Fruit fly (Drosophila melanogaster) whole organism, embryonic: ENCODE data around the gene CG31495.

Experiments
- Awh ChIP-seq: fragments of 200-800 bp; sonication (Bioruptor generic); IDR thresholded peaks from 2 replicates; pipeline ENCODE4, ENCODE4 v1.3.6; 2022; ENCODE audit warnings: missing biosample characterization, missing genetic modification characterization
- CG10543 ChIP-seq: fragments of 200-800 bp; sonication (Bioruptor generic); optimal IDR thresholded peaks from 3 replicates; lab custom pipeline; 2017; ENCODE audit warnings: missing biosample characterization, mild to moderate bottlenecking, missing genetic modification characterization, moderate library complexity
- CG12744 ChIP-seq: fragments of 200-800 bp; sonication (Bioruptor generic); optimal IDR thresholded peaks from 2 replicates; lab custom pipeline; 2016; ENCODE audit warnings: missing biosample characterization, missing genetic modification characterization
- CG13287 ChIP-seq: fragments of 200-800 bp; sonication (Bioruptor generic); IDR thresholded peaks from 2 replicates; pipeline ENCODE4 v1.3.6; 2022; ENCODE audit warnings: missing biosample characterization, missing genetic modification characterization; ENCODE audit not compliant: partially characterized antibody
- CG13775 ChIP-seq: fragments of 200-800 bp; sonication (Bioruptor generic); optimal IDR thresholded peaks from 3 replicates; lab custom pipeline; 2017; ENCODE audit warnings: missing biosample characterization, mild to moderate bottlenecking, missing genetic modification characterization
- CG14667 ChIP-seq: fragments of 200-800 bp; sonication (Bioruptor generic); IDR thresholded peaks from 2 replicates; pipeline ENCODE4 v1.3.6; 2022; ENCODE audit warnings: missing biosample characterization, missing genetic modification characterization
- CG17385 ChIP-seq: fragments of 200-800 bp; sonication (Bioruptor generic); optimal IDR thresholded peaks from 3 replicates; lab custom pipeline; 2018; ENCODE audit warnings: missing biosample characterization, mild to moderate bottlenecking, missing genetic modification characterization
- CG2712 ChIP-seq: fragments of 200-800 bp; optimal IDR thresholded peaks from 3 replicates; lab custom pipeline; 2019; ENCODE audit warnings: missing biosample characterization, mild to moderate bottlenecking, missing genetic modification characterization, moderate library complexity
- CG32767 ChIP-seq: fragments of 200-800 bp; sonication (Bioruptor generic); IDR thresholded peaks from 2 replicates; pipeline ENCODE4 v1.3.6; 2022; ENCODE audit warnings: missing biosample characterization, missing genetic modification characterization
- CG6813 ChIP-seq: fragments of 200-800 bp; sonication (Bioruptor generic); optimal IDR thresholded peaks from 2 replicates; lab custom pipeline; 2017; ENCODE audit warnings: missing biosample characterization, missing genetic modification characterization, mild to moderate bottlenecking, moderate library complexity, missing genetic modification reagents
- CG8089 ChIP-seq: fragments of 200-800 bp; sonication (Bioruptor generic); optimal IDR thresholded peaks from 3 replicates; lab custom pipeline; 2016; ENCODE audit warnings: missing biosample characterization, missing genetic modification characterization
- CG8388 ChIP-seq: fragments of 200-800 bp; sonication (Bioruptor generic); optimal IDR thresholded peaks from 2 replicates; lab custom pipeline; 2019; ENCODE audit warnings: missing biosample characterization, mild to moderate bottlenecking, missing genetic modification characterization, moderate library complexity
- CG9817 ChIP-seq: fragments of 200-800 bp; sonication (Bioruptor generic); optimal IDR thresholded peaks from 2 replicates; lab custom pipeline; 2018; ENCODE audit warnings: missing biosample characterization, mild to moderate bottlenecking, missing genetic modification characterization, moderate library complexity
- CrebB ChIP-seq: fragments of 200-800 bp; sonication (Bioruptor generic); optimal IDR thresholded peaks from 3 replicates; lab custom pipeline; 2018; ENCODE audit warnings: missing biosample characterization, mild to moderate bottlenecking, missing genetic modification characterization
- D19A ChIP-seq: fragments of 200-800 bp; optimal IDR thresholded peaks from 3 replicates; lab custom pipeline; 2019; ENCODE audit warnings: missing biosample characterization, mild to moderate bottlenecking, missing genetic modification characterization, moderate library complexity
- D19B ChIP-seq: fragments of 200-800 bp; sonication (Bioruptor generic); optimal IDR thresholded peaks from 2 replicates; lab custom pipeline; 2017; ENCODE audit warnings: missing biosample characterization, mild to moderate bottlenecking, missing genetic modification characterization
- Fer1 ChIP-seq: fragments of 200-800 bp; sonication (Bioruptor generic); optimal IDR thresholded peaks from 2 replicates; lab custom pipeline; 2017; ENCODE audit warnings: missing biosample characterization, mild to moderate bottlenecking, missing genetic modification characterization
- Hr78 ChIP-seq, 2 experiments: fragments of 200-800 bp in 1 of 2; fragments of >200 bp in 1 of 2; sonication (Bioruptor generic) in 1 of 2; optimal IDR thresholded peaks; 2 replicates each; lab custom pipeline; 2017 to 2019; ENCODE audit warnings: missing biosample characterization in 2 of 2, missing genetic modification characterization in 2 of 2, mild to moderate bottlenecking in 1 of 2, moderate library complexity in 1 of 2
- MBD-R2 ChIP-seq: fragments of 200-800 bp; sonication (Bioruptor generic); IDR thresholded peaks from 2 replicates; pipeline ENCODE4 v1.3.6; 2022; ENCODE audit warnings: missing biosample characterization, missing genetic modification characterization
- Med ChIP-seq: fragments of 200-800 bp; sonication (Bioruptor generic); peaks from one replicate; lab custom pipeline; 2016; ENCODE audit warnings: missing biosample characterization, missing genetic modification characterization, mild to moderate bottlenecking, inconsistent platforms, moderate library complexity
- Myb ChIP-seq: fragments of 200-800 bp; sonication (Bioruptor generic); optimal IDR thresholded peaks from 2 replicates; lab custom pipeline; 2016; ENCODE audit warnings: missing biosample characterization, missing genetic modification characterization
- PHDP ChIP-seq: fragments of 200-800 bp; sonication (Bioruptor generic); optimal IDR thresholded peaks from 3 replicates; lab custom pipeline; 2018; ENCODE audit warnings: missing biosample characterization, mild to moderate bottlenecking, missing genetic modification characterization, moderate library complexity
- Usf ChIP-seq: fragments of 200-800 bp; sonication (Bioruptor generic); optimal IDR thresholded peaks from 2 replicates; lab custom pipeline; 2017; ENCODE audit warnings: missing genotype, missing biosample characterization, missing genetic modification characterization
- Vsx1 ChIP-seq: fragments of 200-800 bp; sonication (Bioruptor generic); optimal IDR thresholded peaks from 2 replicates; lab custom pipeline; 2017; ENCODE audit warnings: missing biosample characterization, mild to moderate bottlenecking, missing genetic modification characterization, missing genetic modification reagents
- YL-1 ChIP-seq: fragments of 200-800 bp; sonication (Bioruptor generic); optimal IDR thresholded peaks from 3 replicates; lab custom pipeline; 2017; ENCODE audit warnings: missing biosample characterization, mild to moderate bottlenecking, missing genetic modification characterization
- bsh ChIP-seq, 2 experiments: fragments of 200-800 bp; sonication (Bioruptor generic); optimal IDR thresholded peaks; 2 replicates each; lab custom pipeline; 2017 to 2018; ENCODE audit warnings: mild to moderate bottlenecking in 2 of 2, missing biosample characterization in 2 of 2, missing genetic modification characterization in 2 of 2, moderate library complexity in 1 of 2
- cad ChIP-seq: fragments of >200 bp; optimal IDR thresholded peaks from 2 replicates; lab custom pipeline; 2017; ENCODE audit warnings: missing biosample characterization, missing genetic modification characterization
- chinmo ChIP-seq: fragments of 200-800 bp; sonication (Bioruptor generic); IDR thresholded peaks from 4 replicates; pipeline ENCODE4 v1.3.6; 2022; ENCODE audit warnings: missing biosample characterization, missing genetic modification characterization; ENCODE audit not compliant: partially characterized antibody
- crp ChIP-seq, 2 experiments: fragments of 200-800 bp; sonication (Bioruptor generic); optimal IDR thresholded peaks; 2 replicates in 1 of 2; 3 replicates in 1 of 2; lab custom pipeline; 2017; ENCODE audit warnings: missing biosample characterization in 2 of 2, missing genetic modification characterization in 2 of 2, mild to moderate bottlenecking in 1 of 2, moderate library complexity in 1 of 2
- da ChIP-seq: fragments of 200-800 bp; sonication (Bioruptor generic); optimal IDR thresholded peaks from 2 replicates; lab custom pipeline; 2016; ENCODE audit warnings: missing biosample characterization, missing genetic modification characterization
- hkb ChIP-seq, 2 experiments: fragments of 200-800 bp in 1 of 2; fragments of >200 bp in 1 of 2; sonication (Bioruptor generic) in 1 of 2; IDR thresholded peaks in 1 of 2; optimal IDR thresholded peaks in 1 of 2; 2 replicates each; pipeline versions ENCODE4 v1.3.6 to Lab custom; 2017 to 2022; ENCODE audit warnings: missing biosample characterization in 1 of 2, missing genetic modification characterization in 1 of 2
- lab ChIP-seq: fragments of 200-800 bp; sonication (Bioruptor generic); optimal IDR thresholded peaks from 3 replicates; lab custom pipeline; 2017; ENCODE audit warnings: missing biosample characterization, missing genetic modification characterization, mild to moderate bottlenecking, moderate library complexity, missing genetic modification reagents
- lmd ChIP-seq: fragments of 200-800 bp; sonication (Bioruptor generic); IDR thresholded peaks from 2 replicates; pipeline ENCODE4 v1.3.6; 2022; ENCODE audit warnings: missing biosample characterization, missing genetic modification characterization
- lola ChIP-seq, 3 experiments: fragments of >200 bp in 2 of 3; fragments of 200-800 bp in 1 of 3; sonication (Bioruptor generic) in 1 of 3; optimal IDR thresholded peaks; 2 replicates each; lab custom pipeline; 2017 to 2019; ENCODE audit warnings: missing biosample characterization in 3 of 3, missing genetic modification characterization in 3 of 3, mild to moderate bottlenecking in 1 of 3, moderate library complexity in 1 of 3
- nerfin-1 ChIP-seq: fragments of 200-800 bp; sonication (Bioruptor generic); optimal IDR thresholded peaks from 3 replicates; lab custom pipeline; 2019; ENCODE audit warnings: missing biosample characterization, mild to moderate bottlenecking, missing genetic modification characterization, moderate library complexity
- pan ChIP-seq, 4 experiments: fragments of >200 bp in 3 of 4; fragments of 200-800 bp in 1 of 4; sonication (Bioruptor generic) in 1 of 4; optimal IDR thresholded peaks in 3 of 4; IDR thresholded peaks in 1 of 4; 2 replicates each; pipeline versions ENCODE4 v1.3.6 to Lab custom; 2017 to 2022; ENCODE audit warnings: missing biosample characterization in 2 of 4, missing genetic modification characterization in 2 of 4, mixed read lengths in 1 of 4
- pita ChIP-seq: fragments of 200-800 bp; sonication (Bioruptor generic); optimal IDR thresholded peaks from 2 replicates; lab custom pipeline; 2017; ENCODE audit warnings: missing biosample characterization, mild to moderate bottlenecking, missing genetic modification characterization
- sd ChIP-seq: fragments of 200-800 bp; sonication (Bioruptor generic); optimal IDR thresholded peaks from 3 replicates; lab custom pipeline; 2018; ENCODE audit warnings: missing biosample characterization, mild to moderate bottlenecking, missing genetic modification characterization, moderate library complexity
- sima ChIP-seq: fragments of 200-800 bp; sonication (Bioruptor generic); optimal IDR thresholded peaks from 2 replicates; lab custom pipeline; 2016; ENCODE audit warnings: missing biosample characterization, missing genetic modification characterization
- sob ChIP-seq: fragments of 200-800 bp; sonication (Bioruptor generic); IDR thresholded peaks from 2 replicates; pipeline ENCODE4 v1.3.6; 2022; ENCODE audit warnings: missing biosample characterization, missing genetic modification characterization
- ssp ChIP-seq: fragments of 200-800 bp; sonication (Bioruptor generic); IDR thresholded peaks from 2 replicates; pipeline ENCODE4 v1.3.6; 2022; ENCODE audit warnings: missing biosample characterization, missing genetic modification characterization
- tap ChIP-seq: fragments of 200-800 bp; optimal IDR thresholded peaks from 3 replicates; lab custom pipeline; 2019; ENCODE audit warnings: missing biosample characterization, mild to moderate bottlenecking, missing genetic modification characterization, moderate library complexity
- unpg ChIP-seq: fragments of 200-800 bp; sonication (Bioruptor generic); optimal IDR thresholded peaks from 3 replicates; lab custom pipeline; 2018; ENCODE audit warnings: missing biosample characterization, mild to moderate bottlenecking, missing genetic modification characterization, moderate library complexity

Gene CG31495

DNA sequence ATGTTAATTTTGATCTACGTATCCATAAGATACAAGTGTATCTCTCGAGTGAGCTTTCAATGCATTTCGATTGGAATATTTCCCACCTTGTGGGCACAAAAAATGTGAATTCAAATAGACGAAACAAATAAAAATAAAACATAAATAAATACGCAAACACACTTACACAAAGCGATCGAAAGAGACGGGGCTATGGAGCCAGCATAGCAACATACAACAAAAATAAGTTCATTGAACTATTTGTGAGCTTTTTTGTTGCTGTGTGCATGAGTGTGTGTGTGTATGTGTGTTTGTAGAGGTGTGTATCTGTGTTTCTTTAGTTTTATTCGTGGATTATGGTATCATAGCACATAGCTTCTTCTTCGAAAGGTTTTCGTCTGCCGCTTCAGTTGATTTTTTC lies 19.3 kb downstream of the CG31495 start (continued):
- no peak for TF ChIP-seq pan (optimal IDR thresholded peaks at IDR 0.05; lab: Kevin White, UChicago)
- no peak for TF ChIP-seq pan (GFP tag; optimal IDR thresholded peaks at IDR 0.05 in 1 of 2, IDR thresholded peaks at IDR 0.05 in 1 of 2)
- no peak for TF ChIP-seq cad (GFP tag; lab: Kevin White, UChicago)
- no peak for TF ChIP-seq Usf (GFP tag; lab: Kevin White, UChicago)
- no peak for TF ChIP-seq lmd
- TF ChIP-seq pita (GFP tag; lab: Kevin White, UChicago) = no peak
- TF ChIP-seq lab = peak; percentile 11
- no peak for TF ChIP-seq Myb (GFP tag; lab: Kevin White, UChicago)
- TF ChIP-seq CG14667 (GFP tag; lab: Robert Waterston, UW) = no peak
- no peak for TF ChIP-seq CG10543 (GFP tag; lab: Kevin White, UChicago)
- TF ChIP-seq CG12744 = no peak
- no peak for TF ChIP-seq CG13287
- TF ChIP-seq CG8089 (GFP tag; lab: Kevin White, UChicago) = no peak
- peak; percentile 69 for TF ChIP-seq Med (GFP tag; lab: Kevin White, UChicago)
- TF ChIP-seq CG9817 (tag; lab: Kevin White, UChicago) = no peak
- TF ChIP-seq Hr78 (GFP tag; optimal IDR thresholded peaks at IDR 0.05; lab: Kevin White, UChicago) = peak in 1 of 2 experiments; percentile 27
- TF ChIP-seq nerfin-1 (tag; lab: Kevin White, UChicago) = no peak
- TF ChIP-seq PHDP (tag; lab: Kevin White, UChicago) = peak; percentile 18
- TF ChIP-seq Vsx1 (GFP tag; lab: Kevin White, UChicago) = peak; percentile 44
- peak; percentile 4 for TF ChIP-seq CG8388 (GFP tag; lab: Kevin White, UChicago)
- no peak for TF ChIP-seq CG13775 (GFP tag; lab: Kevin White, UChicago)
- TF ChIP-seq da (GFP tag; lab: Kevin White, UChicago) = no peak
- TF ChIP-seq D19B (GFP tag; lab: Kevin White, UChicago) = no peak
- peak; percentile 22 for TF ChIP-seq unpg (GFP tag; lab: Kevin White, UChicago)
- TF ChIP-seq YL-1 (GFP tag; lab: Kevin White, UChicago) = no peak
- TF ChIP-seq sob (GFP tag; lab: Robert Waterston, UW) = no peak
- TF ChIP-seq CG17385 (GFP tag; lab: Kevin White, UChicago) = peak; percentile 32
- TF ChIP-seq Fer1 (GFP tag; lab: Kevin White, UChicago) = no peak
- no peak for TF ChIP-seq crp (GFP tag; optimal IDR thresholded peaks at IDR 0.05; lab: Kevin White, UChicago)
- TF ChIP-seq sima (GFP tag; lab: Kevin White, UChicago) = no peak
- no peak for TF ChIP-seq ssp (GFP tag; lab: Robert Waterston, UW)
- 0 out of 4 replicates have a peak, but pooled peaks have one; percentile 65 for TF ChIP-seq chinmo
- no peak for TF ChIP-seq MBD-R2
- TF ChIP-seq hkb (optimal IDR thresholded peaks at IDR 0.05; lab: Kevin White, UChicago) = no peak
- no peak for TF ChIP-seq hkb (GFP tag; IDR thresholded peaks at IDR 0.05; lab: Robert Waterston, UW)
- peak; percentile 80 for TF ChIP-seq sd (tag; lab: Kevin White, UChicago)
- no peak for TF ChIP-seq CG2712 (tag; lab: Kevin White, UChicago)
- no peak for TF ChIP-seq CrebB (tag; lab: Kevin White, UChicago)
- no peak for TF ChIP-seq Awh
- no peak for TF ChIP-seq lola (GFP tag; optimal IDR thresholded peaks at IDR 0.05; lab: Kevin White, UChicago)
- peak; percentile 22 for TF ChIP-seq D19A
- TF ChIP-seq tap (tag; lab: Kevin White, UChicago) = peak; percentile 7
- peak; percentile 23 for TF ChIP-seq CG6813 (GFP tag; lab: Kevin White, UChicago)
- TF ChIP-seq CG32767 = peak; percentile 10; the same call in 1 of the 2 replicates
- peak in 1 of 2 experiments; percentile 19 for TF ChIP-seq bsh (GFP tag; optimal IDR thresholded peaks at IDR 0.05; lab: Kevin White, UChicago)
